Worm (Caenorhabditis elegans): ENCODE results near the gene jmjd-5.

DNA sequence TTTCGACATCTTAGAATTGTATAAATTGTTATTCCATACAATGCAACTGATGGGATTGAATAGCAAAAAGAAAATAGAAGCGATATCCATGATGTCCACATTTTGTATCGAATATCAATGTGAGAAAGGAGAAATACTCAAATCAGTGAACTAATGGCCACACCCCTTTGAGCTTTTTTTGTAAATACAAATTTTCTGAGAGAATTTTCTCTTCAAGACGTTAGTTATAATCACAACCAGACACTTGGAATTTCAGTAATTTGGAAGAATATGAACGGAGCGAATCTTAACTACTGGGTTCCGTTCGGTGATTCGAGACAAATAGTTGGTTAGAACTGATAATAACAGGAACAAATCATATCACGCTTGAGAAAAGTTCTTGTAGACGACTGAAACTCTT lies 34.5 kb downstream of the jmjd-5 start, which contains the start of gene srg-41:
- no peak for TF ChIP-seq flt-1 (GFP tag; IDR thresholded peaks at IDR 0.05)
- TF ChIP-seq ztf-23 (GFP tag; IDR thresholded peaks at IDR 0.05) = no peak
- no peak for TF ChIP-seq cog-1 (tag; optimal IDR thresholded peaks at IDR 0.05)
- TF ChIP-seq klf-2 (GFP tag; conservative IDR thresholded peaks at IDR 0.05) = no peak
- TF ChIP-seq T22C8.4 (GFP tag; IDR thresholded peaks at IDR 0.05) = no peak

Measured in whole organism, midembryonic.